Fruit fly (Drosophila melanogaster) whole organism, pupa: ENCODE measurements around the gene Cyt-c1L.

Source experiments
- CG12605 ChIP-seq: fragments of 200-800 bp; sonication (Bioruptor generic); IDR thresholded peaks from 2 replicates; pipeline ENCODE4 v1.3.6; 2022; ENCODE audit warnings: missing biosample characterization, missing genetic modification characterization
- CG32121 ChIP-seq: fragments of 200-800 bp; sonication (Bioruptor generic); IDR thresholded peaks from 2 replicates; pipeline ENCODE4 v1.3.6; 2022; ENCODE audit warnings: missing biosample characterization, missing genetic modification characterization
- CG4496 ChIP-seq: fragments of 200-800 bp; sonication (Bioruptor generic); IDR thresholded peaks from 3 replicates; pipeline ENCODE4 v1.3.6; 2022; ENCODE audit warnings: missing biosample characterization, missing genetic modification characterization
- CG8159 ChIP-seq: fragments of 200-800 bp; sonication (Bioruptor generic); optimal IDR thresholded peaks from 3 replicates; lab custom pipeline; 2018; ENCODE audit warnings: missing biosample characterization, mild to moderate bottlenecking, missing genetic modification characterization, moderate library complexity
- CG9948 ChIP-seq: fragments of 200-800 bp; sonication (Bioruptor generic); optimal IDR thresholded peaks from 2 replicates; lab custom pipeline; 2018; ENCODE audit warnings: missing biosample characterization, mild to moderate bottlenecking, missing genetic modification characterization, moderate library complexity
- D1 ChIP-seq: fragments of 200-800 bp; sonication (Bioruptor generic); optimal IDR thresholded peaks from 2 replicates; lab custom pipeline; 2018; ENCODE audit warnings: missing biosample characterization, mild to moderate bottlenecking, missing genetic modification characterization, moderate library complexity
- Ets98B ChIP-seq: fragments of 200-800 bp; sonication (Bioruptor generic); IDR thresholded peaks from 2 replicates; pipeline ENCODE4 v1.3.6; 2022; ENCODE audit warnings: missing biosample characterization, missing genetic modification characterization
- Snoo ChIP-seq: fragments of 200-800 bp; sonication (Bioruptor generic); optimal IDR thresholded peaks from 3 replicates; lab custom pipeline; 2017; ENCODE audit warnings: missing biosample characterization, mild to moderate bottlenecking, missing genetic modification characterization, inconsistent platforms
- rn ChIP-seq: fragments of 200-800 bp; sonication (Bioruptor generic); IDR thresholded peaks from 2 replicates; pipeline ENCODE4 v1.3.6; 2022; ENCODE audit warnings: missing biosample characterization, missing genetic modification characterization

dm6 chr3R:29230552-29231102 is 26.7 kb upstream of the Cyt-c1L start:
- no peak for TF ChIP-seq rn (GFP tag; lab: Robert Waterston, UW)
- TF ChIP-seq D1: no peak
- no peak for TF ChIP-seq CG32121 (GFP tag; lab: Robert Waterston, UW)
- no peak for TF ChIP-seq Ets98B
- no peak for TF ChIP-seq CG4496 (GFP tag; lab: Robert Waterston, UW)
- TF ChIP-seq CG8159: no peak
- no peak for TF ChIP-seq CG12605 (GFP tag; lab: Robert Waterston, UW)
- TF ChIP-seq Snoo (tag; lab: Kevin White, UChicago): no peak
- TF ChIP-seq CG9948 (tag; lab: Kevin White, UChicago): no peak
